Fruit fly (Drosophila melanogaster): ENCODE data around the gene Eip74EF.

Eip74EF gene

dm6 chr3L:17653701-17654667 is 34.9 kb upstream of the Eip74EF start, which contains the start of the genes Krn, Ndfip and CG7484 (continued):
- TF ChIP-seq chn (GFP tag; optimal IDR thresholded peaks at IDR 0.05) (peak; percentile 70), CG17802 (tag; optimal IDR thresholded peaks at IDR 0.05) (peak; percentile 65), CG10462 (GFP tag; optimal IDR thresholded peaks at IDR 0.05) (peak; percentile 79), lilli (GFP tag; optimal IDR thresholded peaks at IDR 0.05) (peak; percentile 92), chif (GFP tag; optimal IDR thresholded peaks at IDR 0.05) (peak; percentile 54 to 76), CG15696 (tag; optimal IDR thresholded peaks at IDR 0.05) (peak; percentile 94), ATbp (GFP tag; optimal IDR thresholded peaks at IDR 0.05) (peak; percentile 50), CG10267 (tag; optimal IDR thresholded peaks at IDR 0.05) (peak; percentile 88), wor (GFP tag; IDR thresholded peaks at IDR 0.05) (peak; percentile 62), CG10209 (GFP tag; optimal IDR thresholded peaks at IDR 0.05) (peak; percentile 87), CG2712 (tag; optimal IDR thresholded peaks at IDR 0.05) (peak; percentile 94), Antp (GFP tag; optimal IDR thresholded peaks at IDR 0.05) (peak; percentile 77), Trl (optimal IDR thresholded peaks at IDR 0.05) (peak; percentile 50 to 77), Trl (GFP tag; optimal IDR thresholded peaks at IDR 0.05) (peak; percentile 67), tup (GFP tag; optimal IDR thresholded peaks at IDR 0.05) (peak; percentile 65), vfl (GFP tag; optimal IDR thresholded peaks at IDR 0.05) (peak; percentile 89), Dek (tag; optimal IDR thresholded peaks at IDR 0.05) (peak; percentile 87), slp2 (GFP tag; optimal IDR thresholded peaks at IDR 0.05) (peak; percentile 72), CG1233 (GFP tag; optimal IDR thresholded peaks at IDR 0.05) (peak; percentile 78), Xrp1 (GFP tag; IDR thresholded peaks at IDR 0.05) (peak; percentile 83), z (GFP tag; IDR thresholded peaks at IDR 0.05) (no peak), sima (GFP tag; optimal IDR thresholded peaks at IDR 0.05) (no peak), CG13624 (GFP tag; optimal IDR thresholded peaks at IDR 0.05) (peak; percentile 74), oc (tag; optimal IDR thresholded peaks at IDR 0.05) (peak; percentile 74), CG31388 (GFP tag; optimal IDR thresholded peaks at IDR 0.05) (peak; percentile 20), en (GFP tag; optimal IDR thresholded peaks at IDR 0.05) (peak; percentile 29), dysf (GFP tag; IDR thresholded peaks at IDR 0.05) (peak; percentile 90), Mad (GFP tag; optimal IDR thresholded peaks at IDR 0.05) (peak; percentile 80), CG4707 (GFP tag; optimal IDR thresholded peaks at IDR 0.05) (no peak), Sry-δ (GFP tag; optimal IDR thresholded peaks at IDR 0.05) (peak; percentile 98), Usf (GFP tag; optimal IDR thresholded peaks at IDR 0.05) (peak; percentile 83), run (tag; optimal IDR thresholded peaks at IDR 0.05) (peak; percentile 74), CG10654 (GFP tag; optimal IDR thresholded peaks at IDR 0.05) (peak; percentile 81), esg (GFP tag; conservative IDR thresholded peaks at IDR 0.05) (peak; percentile 84), tx (GFP tag; optimal IDR thresholded peaks at IDR 0.05) (peak; percentile 72), Nf-YA (GFP tag; IDR thresholded peaks at IDR 0.05) (no peak), nau (GFP tag; optimal IDR thresholded peaks at IDR 0.05) (peak; percentile 11), lbe (GFP tag; optimal IDR thresholded peaks at IDR 0.05) (peak; percentile 80), Ptx1 (GFP tag; IDR thresholded peaks at IDR 0.05) (peak; percentile 91), Hey (tag; optimal IDR thresholded peaks at IDR 0.05) (peak; percentile 34), Lhr (GFP tag; optimal IDR thresholded peaks at IDR 0.05) (peak; percentile 66), CG12769 (tag; optimal IDR thresholded peaks at IDR 0.05) (peak; percentile 72), CG7839 (tag; optimal IDR thresholded peaks at IDR 0.05) (peak; percentile 90), CG15479 (GFP tag; optimal IDR thresholded peaks at IDR 0.05) (peak; percentile 82), CG2875 (GFP tag; optimal IDR thresholded peaks at IDR 0.05) (peak; percentile 9), CG4404 (GFP tag; IDR thresholded peaks at IDR 0.05) (peak; percentile 89), ci (GFP tag; IDR thresholded peaks at IDR 0.05) (peak; percentile 75), bbx (GFP tag; IDR thresholded peaks at IDR 0.05; ENCODE audit: partially characterized antibody) (peak; percentile 94), Optix (GFP tag; IDR thresholded peaks at IDR 0.05) (0 out of 3 replicates have a peak, but pooled peaks have one; percentile 38)
